Worm (Caenorhabditis elegans): ENCODE data around the gene T21E8.6.

DNA sequence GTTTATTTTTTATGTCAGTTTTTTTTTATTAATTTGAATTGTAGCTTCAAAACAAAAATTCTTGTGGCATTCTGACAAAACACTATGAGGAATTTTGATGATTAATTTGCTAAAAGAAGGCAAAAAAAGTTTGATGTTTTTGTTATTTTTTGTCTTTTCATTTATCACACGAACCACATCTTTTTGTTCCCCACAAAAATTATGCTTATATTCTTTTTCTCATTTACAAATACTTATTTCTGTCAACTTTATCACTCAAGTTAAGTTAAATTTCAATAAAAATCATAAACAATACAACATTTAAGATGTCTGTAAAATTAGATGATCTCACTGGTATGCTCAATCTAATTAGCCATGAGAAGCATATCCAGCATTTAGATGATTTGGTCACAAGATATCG, 6.1 kb downstream of the T21E8.6 start, which contains the start of gene F47B10.6:
- TF ChIP-seq nhr-28 (tag; optimal IDR thresholded peaks at IDR 0.05), result no peak
- no peak for TF ChIP-seq nhr-90 (tag; optimal IDR thresholded peaks at IDR 0.05; ENCODE audit: poor library complexity)
- TF ChIP-seq nhr-11 (tag; optimal IDR thresholded peaks at IDR 0.05), result no peak
- no peak for TF ChIP-seq F16B12.6 (tag; optimal IDR thresholded peaks at IDR 0.05)
- no peak for TF ChIP-seq aly-2 (tag; optimal IDR thresholded peaks at IDR 0.05)
- TF ChIP-seq fos-1 (tag; optimal IDR thresholded peaks at IDR 0.05), result no peak
